Worm (Caenorhabditis elegans): ENCODE measurements around the gene F33D4.6.

DNA sequence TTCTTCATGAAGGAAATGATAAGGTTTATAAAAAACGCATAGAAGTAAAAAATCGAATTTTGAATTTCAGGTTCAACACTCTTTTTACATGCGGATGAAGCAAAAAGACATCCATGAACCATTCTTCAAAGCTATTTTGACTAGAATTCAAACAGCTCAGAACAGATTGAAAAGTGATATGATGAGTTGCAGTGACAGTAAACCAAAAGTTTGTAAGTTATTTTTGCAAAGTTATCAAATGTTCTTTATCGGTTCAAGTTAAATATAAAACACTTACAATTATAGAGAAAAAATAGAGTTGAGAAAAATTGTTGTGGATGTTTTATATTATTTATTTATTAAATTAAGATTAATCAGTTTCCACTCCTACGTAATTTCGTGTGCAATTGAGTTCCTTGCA is 25.4 kb downstream of the F33D4.6 start:
- TF ChIP-seq ceh-39 (tag; optimal IDR thresholded peaks at IDR 0.05) (no peak), ces-1 (GFP tag; optimal IDR thresholded peaks at IDR 0.05) (no peak), ztf-11 (tag; optimal IDR thresholded peaks at IDR 0.05) (no peak), unc-62 (GFP tag; optimal IDR thresholded peaks at IDR 0.05) (no peak), mep-1 (tag; optimal IDR thresholded peaks at IDR 0.05) (no peak), lin-13 (tag; optimal IDR thresholded peaks at IDR 0.05) (no peak)

Data from whole organism, mixed stage, embryonic.